Worm (Caenorhabditis elegans) whole organism, L4 larva: ENCODE data around the gene rpia-1.

Source experiments
- D1046.2 ChIP-seq: fragments of 200-800 bp; sonication (Bioruptor generic); IDR thresholded peaks from 2 replicates; pipeline ENCODE4 v1.3.6; 2022; ENCODE audit warnings: missing genetic modification characterization, missing compliant biosample characterization
- F10B5.3 ChIP-seq: sonication (generic microtip); optimal IDR thresholded peaks from 2 replicates; lab custom pipeline; 2016; ENCODE audit warnings: mild to moderate bottlenecking, missing genetic modification characterization, missing compliant biosample characterization
- F49E8.2 ChIP-seq: sonication (generic microtip); optimal IDR thresholded peaks from 2 replicates; lab custom pipeline; 2016; ENCODE audit warnings: missing compliant biosample characterization, mild to moderate bottlenecking, missing genetic modification characterization, borderline replicate concordance
- Y48G9A.11 ChIP-seq: fragments of 200-800 bp; sonication (Bioruptor generic); IDR thresholded peaks from 2 replicates; pipeline ENCODE4 v1.3.6; 2022; ENCODE audit warnings: missing genetic modification reagents, missing genetic modification characterization, missing compliant biosample characterization
- aha-1 ChIP-seq: fragments of 150-350 bp; peaks from one replicate; lab custom pipeline; 2014; ENCODE audit warnings: missing biosample characterization, missing genetic modification characterization
- aly-2 ChIP-seq: sonication (generic microtip); optimal IDR thresholded peaks from 2 replicates; lab custom pipeline; 2018; ENCODE audit warnings: missing biosample characterization, missing genetic modification characterization
- ama-1 ChIP-seq: fragments of 150-350 bp; optimal IDR thresholded peaks from 2 replicates; lab custom pipeline; 2014; ENCODE audit warnings: inconsistent platforms, mixed read lengths
- ceh-32 ChIP-seq: sonication (generic microtip); optimal IDR thresholded peaks from 2 replicates; lab custom pipeline; 2016; ENCODE audit warnings: mild to moderate bottlenecking, missing genetic modification characterization, missing compliant biosample characterization; ENCODE audit not compliant: poor library complexity
- ceh-44 ChIP-seq: fragments of 200-800 bp; sonication (Bioruptor generic); IDR thresholded peaks from 2 replicates; pipeline ENCODE4 v1.3.6; 2022; ENCODE audit warnings: missing genetic modification reagents, missing genetic modification characterization, missing compliant biosample characterization
- ceh-62 ChIP-seq: sonication (generic microtip); optimal IDR thresholded peaks from 2 replicates; lab custom pipeline; 2017; ENCODE audit warnings: missing biosample characterization, missing genetic modification characterization
- ceh-82 ChIP-seq: sonication (generic microtip); optimal IDR thresholded peaks from 2 replicates; lab custom pipeline; 2017; ENCODE audit warnings: missing biosample characterization, missing genetic modification characterization
- daf-16 ChIP-seq, 3 experiments: sonication (generic microtip); optimal IDR thresholded peaks; 2 replicates each; lab custom pipeline; 2016 to 2017; ENCODE audit warnings: missing genetic modification characterization in 3 of 3, missing genetic modification reagents in 3 of 3, mild to moderate bottlenecking in 2 of 3, missing compliant biosample characterization in 2 of 3, missing biosample characterization in 1 of 3, moderate library complexity in 1 of 3
- daf-19 ChIP-seq: fragments of 200-800 bp; sonication (Bioruptor generic); conservative IDR thresholded peaks from 2 replicates; pipeline ENCODE4 v1.3.6; 2022; ENCODE audit warnings: missing genetic modification characterization, missing compliant biosample characterization
- daf-8 ChIP-seq: fragments of 200-800 bp; sonication (Bioruptor generic); IDR thresholded peaks from 2 replicates; pipeline ENCODE4 v1.3.6; 2022; ENCODE audit warnings: missing genetic modification characterization, missing compliant biosample characterization
- dmd-9 ChIP-seq: fragments of 200-800 bp; sonication (Bioruptor generic); IDR thresholded peaks from 2 replicates; pipeline ENCODE4 v1.3.6; 2022; ENCODE audit warnings: missing genetic modification reagents, missing genetic modification characterization, missing compliant biosample characterization
- dve-1 ChIP-seq: sonication (generic microtip); optimal IDR thresholded peaks from 2 replicates; lab custom pipeline; 2017; ENCODE audit warnings: antibody characterized with exemption, mild to moderate bottlenecking, missing genetic modification characterization, missing compliant biosample characterization; ENCODE audit not compliant: insufficient read depth
- fos-1 ChIP-seq: fragments of 150-350 bp; optimal IDR thresholded peaks from 2 replicates; lab custom pipeline; 2014; ENCODE audit warnings: missing biosample characterization, missing genetic modification characterization
- gei-8 ChIP-seq: fragments of 200-800 bp; sonication (Bioruptor generic); optimal IDR thresholded peaks from 2 replicates; lab custom pipeline; 2018; ENCODE audit warnings: mild to moderate bottlenecking, missing genetic modification characterization, missing compliant biosample characterization
- jun-1 ChIP-seq: fragments of 150-350 bp; optimal IDR thresholded peaks from 2 replicates; lab custom pipeline; 2014; ENCODE audit warnings: missing biosample characterization, missing genetic modification reagents, missing genetic modification characterization
- lin-1 ChIP-seq: fragments of 200-800 bp; sonication (Bioruptor generic); IDR thresholded peaks from 2 replicates; pipeline ENCODE4 v1.3.6; 2022; ENCODE audit warnings: missing genetic modification reagents, missing genetic modification characterization, missing compliant biosample characterization
- lin-15B ChIP-seq: fragments of 150-350 bp; sonication (generic microtip); optimal IDR thresholded peaks from 3 replicates; lab custom pipeline; 2014; ENCODE audit warnings: missing biosample characterization, missing genetic modification characterization
- lin-29 ChIP-seq: fragments of 200-800 bp; sonication (Bioruptor generic); IDR thresholded peaks from 2 replicates; pipeline ENCODE4 v1.3.6; 2022; ENCODE audit warnings: missing genetic modification reagents, missing genetic modification characterization, missing compliant biosample characterization
- mep-1 ChIP-seq: fragments of 150-350 bp; sonication (generic microtip); optimal IDR thresholded peaks from 3 replicates; lab custom pipeline; 2014; ENCODE audit warnings: missing biosample characterization, missing genetic modification characterization
- mes-2 ChIP-seq: sonication (generic microtip); optimal IDR thresholded peaks from 2 replicates; lab custom pipeline; 2016; ENCODE audit warnings: missing genotype, mild to moderate bottlenecking, missing genetic modification characterization, missing compliant biosample characterization; ENCODE audit not compliant: poor library complexity, severe bottlenecking
- mxl-3 ChIP-seq: fragments of 200-800 bp; sonication (Bioruptor generic); optimal IDR thresholded peaks from 2 replicates; lab custom pipeline; 2018; ENCODE audit warnings: mild to moderate bottlenecking, missing genetic modification characterization, missing compliant biosample characterization
- nhr-11 ChIP-seq: fragments of 150-350 bp; optimal IDR thresholded peaks from 2 replicates; lab custom pipeline; 2014; ENCODE audit warnings: missing biosample characterization, missing genetic modification characterization
- nhr-111 ChIP-seq: fragments of 200-800 bp; sonication (Bioruptor generic); optimal IDR thresholded peaks from 2 replicates; lab custom pipeline; 2018; ENCODE audit warnings: mild to moderate bottlenecking, missing genetic modification characterization, missing compliant biosample characterization
- nhr-237 ChIP-seq: sonication (generic microtip); optimal IDR thresholded peaks from 2 replicates; lab custom pipeline; 2017; ENCODE audit warnings: missing biosample characterization, missing genetic modification characterization
- nhr-48 ChIP-seq: sonication (generic microtip); optimal IDR thresholded peaks from 2 replicates; lab custom pipeline; 2016; ENCODE audit warnings: mild to moderate bottlenecking, missing genetic modification characterization, missing compliant biosample characterization
- nhr-76 ChIP-seq: fragments of 150-350 bp; optimal IDR thresholded peaks from 2 replicates; lab custom pipeline; 2014; ENCODE audit warnings: missing biosample characterization, missing genetic modification characterization
- nhr-77 ChIP-seq: fragments of 150-350 bp; optimal IDR thresholded peaks from 2 replicates; lab custom pipeline; 2014; ENCODE audit warnings: missing biosample characterization, missing genetic modification characterization
- pqm-1 ChIP-seq: sonication (generic microtip); optimal IDR thresholded peaks from 2 replicates; lab custom pipeline; 2017; ENCODE audit warnings: missing biosample characterization, missing genetic modification characterization
- rbr-2 ChIP-seq: sonication (generic microtip); optimal IDR thresholded peaks from 2 replicates; lab custom pipeline; 2016; ENCODE audit warnings: missing genotype, missing genetic modification characterization, missing compliant biosample characterization
- snpc-1.2 ChIP-seq: fragments of 200-800 bp; sonication (Bioruptor generic); IDR thresholded peaks from 2 replicates; pipeline ENCODE4 v1.3.6; 2022; ENCODE audit warnings: missing genetic modification reagents, missing genetic modification characterization, missing compliant biosample characterization
- snpc-4 ChIP-seq: fragments of 150-350 bp; optimal IDR thresholded peaks from 2 replicates; lab custom pipeline; 2014; ENCODE audit warnings: missing biosample characterization, missing genetic modification characterization
- spr-1 ChIP-seq: sonication (generic microtip); optimal IDR thresholded peaks from 2 replicates; lab custom pipeline; 2016; ENCODE audit warnings: mild to moderate bottlenecking, missing genetic modification characterization, missing compliant biosample characterization
- tra-1 ChIP-seq: fragments of 200-800 bp; sonication (Bioruptor generic); IDR thresholded peaks from 2 replicates; pipeline ENCODE4 v1.3.6; 2022; ENCODE audit warnings: missing genetic modification reagents, missing genetic modification characterization, missing compliant biosample characterization
- unc-130 ChIP-seq: sonication (generic microtip); optimal IDR thresholded peaks from 2 replicates; lab custom pipeline; 2016; ENCODE audit warnings: missing genetic modification reagents, missing genetic modification characterization, missing compliant biosample characterization
- unc-39 ChIP-seq: sonication (generic microtip); optimal IDR thresholded peaks from 2 replicates; lab custom pipeline; 2017; ENCODE audit warnings: missing biosample characterization, missing genetic modification characterization
- unc-62 ChIP-seq, 3 experiments: fragments of 150-350 bp in 1 of 3; sonication (generic microtip); optimal IDR thresholded peaks in 2 of 3; peaks in 1 of 3; 1 replicate in 1 of 3; 2 replicates in 2 of 3; lab custom pipeline; 2014 to 2017; ENCODE audit warnings: missing biosample characterization in 3 of 3, missing genetic modification characterization in 3 of 3, missing genetic modification reagents in 3 of 3, missing genotype in 1 of 3
- zfp-3 ChIP-seq: fragments of 200-800 bp; sonication (Bioruptor generic); conservative IDR thresholded peaks from 2 replicates; pipeline ENCODE4 v1.3.6; 2022; ENCODE audit warnings: missing genetic modification reagents, missing genetic modification characterization, missing compliant biosample characterization
- zip-11 ChIP-seq: fragments of 200-800 bp; sonication (Bioruptor generic); IDR thresholded peaks from 2 replicates; pipeline ENCODE4 v1.3.6; 2022; ENCODE audit warnings: missing genetic modification characterization, missing compliant biosample characterization

rpia-1 gene

DNA sequence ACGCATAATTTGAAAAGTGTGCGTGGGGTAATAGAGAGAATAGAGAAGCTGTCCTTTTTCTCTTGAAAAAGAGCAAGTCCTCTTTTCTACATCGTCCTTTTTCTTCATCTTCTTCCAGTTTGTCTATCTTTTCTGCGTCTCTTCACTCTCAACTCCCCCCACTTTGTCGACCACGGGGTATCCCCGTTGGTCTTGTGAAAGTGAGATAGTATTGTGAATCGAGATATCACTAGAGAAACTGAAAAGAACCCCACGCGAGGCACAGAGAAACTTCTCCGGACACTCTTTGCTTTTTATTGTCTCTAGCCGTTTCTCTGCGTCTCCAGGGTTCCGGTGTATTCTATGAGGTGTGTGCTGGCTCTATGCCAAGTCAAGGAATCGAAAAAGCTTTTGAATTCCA lies 32.7 kb downstream of the rpia-1 start (continued):
- TF ChIP-seq zfp-3 (0 out of 2 replicates have a peak, but pooled peaks have one; percentile 46), unc-39 (tag; lab: Kevin White, UChicago) (no peak), nhr-48 (tag; lab: Kevin White, UChicago) (peak; percentile 93)

ce11 chrIII:7158709-7159108 lies 35.8 kb downstream of the rpia-1 start, which contains the start of gene nuo-4:
nuo-4 (minus strand) TSS chrIII:7158809.
- TF ChIP-seq ama-1 (lab: Kevin White, UChicago) (peak; percentile 28), ceh-62 (tag; lab: Kevin White, UChicago) (no peak)

DNA sequence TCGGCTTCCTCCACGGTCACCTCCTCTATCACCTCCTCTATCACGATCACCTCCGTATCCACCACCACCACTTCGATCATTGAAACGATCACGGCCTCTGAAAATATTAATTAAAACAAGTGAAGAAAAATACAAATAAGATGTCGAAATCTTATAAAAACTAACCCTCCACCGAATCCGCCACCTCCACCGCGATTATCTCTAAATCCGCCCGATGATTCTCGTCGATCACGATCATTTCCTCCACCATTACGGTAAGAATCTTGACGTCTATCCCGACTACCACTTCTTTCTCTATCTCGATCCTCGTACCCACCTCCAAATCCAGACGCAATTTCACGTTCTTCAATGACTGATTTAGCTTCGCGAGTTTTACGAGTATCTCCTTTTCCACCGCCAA lies 36.3 kb downstream of the rpia-1 start:
- TF ChIP-seq aha-1 (tag; lab: Kevin White, UChicago) (peak; percentile 66), ceh-82 (no peak), unc-39 (tag; lab: Kevin White, UChicago) (no peak), gei-8 (GFP tag; lab: Kevin White, UChicago) (no peak), unc-62 (GFP tag; optimal IDR thresholded peaks at IDR 0.05 in 1 of 2; lab: Kevin White, UChicago) (peak in 1 of 2 experiments; percentile 64), unc-62 (tag; optimal IDR thresholded peaks at IDR 0.05; lab: Kevin White, UChicago) (no peak)

- no peak for TF ChIP-seq F10B5.3 (tag; lab: Kevin White, UChicago)
- no peak for TF ChIP-seq nhr-48 (tag; lab: Kevin White, UChicago)
- no peak for TF ChIP-seq mep-1 (tag; lab: Kevin White, UChicago)
- no peak for TF ChIP-seq lin-29
- TF ChIP-seq nhr-237 (tag; lab: Kevin White, UChicago): no peak
- no peak for TF ChIP-seq gei-8 (GFP tag; lab: Kevin White, UChicago)
- TF ChIP-seq rbr-2 (tag; lab: Kevin White, UChicago): no peak
- no peak for TF ChIP-seq fos-1 (tag; lab: Kevin White, UChicago)
- no peak for TF ChIP-seq mes-2 (tag; lab: Kevin White, UChicago)
- TF ChIP-seq spr-1 (tag; lab: Kevin White, UChicago): no peak
- no peak for TF ChIP-seq nhr-11 (tag; lab: Kevin White, UChicago)
- TF ChIP-seq ceh-32 (tag; lab: Kevin White, UChicago): no peak
- TF ChIP-seq dmd-9 (GFP tag; lab: Robert Waterston, UW): no peak
- TF ChIP-seq jun-1: no peak
- TF ChIP-seq mxl-3 (GFP tag; lab: Kevin White, UChicago): no peak
Observed at ce11 chrIII:7161055-7161454, 38.1 kb downstream of the rpia-1 start, which contains the start of gene rnp-7. rnp-7 (minus strand) TSS chrIII:7161155.

ce11 chrIII:7162065-7162762 lies 39.3 kb downstream of the rpia-1 start, which contains the start of the genes syf-2 and K04G7.1:
syf-2 (minus strand) TSS chrIII:7162115.
K04G7.1 (plus strand) TSS chrIII:7162712.
- peak; percentile 63 for TF ChIP-seq lin-1 (GFP tag; lab: Robert Waterston, UW)
- TF ChIP-seq daf-8 (GFP tag; lab: Robert Waterston, UW): no peak
- no peak for TF ChIP-seq zip-11 (GFP tag; lab: Robert Waterston, UW)
- TF ChIP-seq tra-1: 0 out of 2 replicates have a peak, but pooled peaks have one; percentile 57
- TF ChIP-seq snpc-1.2: no peak
- TF ChIP-seq unc-130: peak; percentile 76
- TF ChIP-seq daf-19 (GFP tag; lab: Robert Waterston, UW): no peak
- no peak for TF ChIP-seq jun-1
- TF ChIP-seq D1046.2: peak; percentile 35; the same call in 1 of the 2 replicates
- TF ChIP-seq lin-15B: peak; percentile 79
- no peak for TF ChIP-seq snpc-4 (tag; lab: Kevin White, UChicago)
- TF ChIP-seq pqm-1 (tag; lab: Kevin White, UChicago): no peak
- TF ChIP-seq F49E8.2 (tag; lab: Kevin White, UChicago): peak; percentile 6
- TF ChIP-seq F10B5.3 (tag; lab: Kevin White, UChicago): no peak
- no peak for TF ChIP-seq nhr-111 (GFP tag; lab: Kevin White, UChicago)
- TF ChIP-seq ceh-44 (GFP tag; lab: Robert Waterston, UW): no peak
- peak; percentile 90 for TF ChIP-seq dve-1 (tag; lab: Kevin White, UChicago)
- peak; percentile 87 for TF ChIP-seq aha-1 (tag; lab: Kevin White, UChicago)
- TF ChIP-seq Y48G9A.11 (GFP tag; lab: Robert Waterston, UW): 0 out of 2 replicates have a peak, but pooled peaks have one; percentile 37
- TF ChIP-seq aly-2 (tag; lab: Kevin White, UChicago): no peak
- no peak for TF ChIP-seq nhr-76
- peak; percentile 92 for TF ChIP-seq nhr-77 (tag; lab: Kevin White, UChicago)
- TF ChIP-seq daf-16 (GFP tag; optimal IDR thresholded peaks at IDR 0.05; lab: Kevin White, UChicago): peak; percentile 14 to 26
- peak; percentile 65 for TF ChIP-seq daf-16 (tag; optimal IDR thresholded peaks at IDR 0.05; lab: Kevin White, UChicago)
